Worm (Caenorhabditis elegans) whole organism, L4/young adult: ENCODE data around the gene smf-3.

ENCODE experiments used
- W03F9.2 ChIP-seq: fragments of 150-350 bp; optimal IDR thresholded peaks from 2 replicates; lab custom pipeline; 2014; ENCODE audit warnings: missing biosample characterization, missing genetic modification characterization
- dao-5 ChIP-seq: sonication (generic microtip); optimal IDR thresholded peaks from 2 replicates; lab custom pipeline; 2016; ENCODE audit warnings: missing genotype, missing genetic modification characterization, moderate library complexity, missing compliant biosample characterization
- him-1 ChIP-seq: sonication (generic microtip); optimal IDR thresholded peaks from 2 replicates; lab custom pipeline; 2016; ENCODE audit warnings: missing genotype, missing genetic modification reagents, missing genetic modification characterization, missing compliant biosample characterization

DNA sequence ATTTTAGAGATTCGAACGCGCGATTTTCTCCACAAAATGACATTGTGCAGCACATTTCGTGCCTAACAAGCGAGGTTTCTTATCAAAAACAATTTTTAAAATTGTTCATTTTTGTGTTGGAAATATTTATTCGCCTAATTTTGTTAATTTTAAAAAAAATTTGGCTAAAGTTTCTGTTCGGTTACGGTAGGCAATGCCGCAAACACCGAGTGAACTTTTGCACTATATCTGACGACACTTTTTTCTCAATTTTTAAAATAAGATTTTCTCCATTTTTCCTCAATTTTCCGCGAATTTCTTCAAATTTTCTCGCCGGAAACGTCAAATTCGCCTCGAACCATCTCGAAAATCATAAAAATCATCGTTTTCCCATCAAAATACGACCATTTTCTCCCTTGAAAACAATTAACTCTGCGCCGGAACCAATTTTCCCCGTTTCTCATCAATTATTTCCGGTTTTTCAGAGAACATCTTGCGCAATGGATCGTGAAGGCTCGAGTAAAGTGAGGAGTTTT, 48.0 kb downstream of the smf-3 start, which contains the start of gene Y69A2AR.1:
- TF ChIP-seq W03F9.2 (tag; lab: Kevin White, UChicago) (no peak), him-1 (no peak), dao-5 (tag; lab: Kevin White, UChicago) (no peak)
